Fruit fly (Drosophila melanogaster) whole organism, pupa: ENCODE data around the gene ca.
A peak's percentile ranks its signal among the peaks of the same experiment; 100 is the strongest.

Experiments
- CG10348 ChIP-seq: fragments of 200-800 bp; sonication (Bioruptor generic); IDR thresholded peaks from 2 replicates; pipeline ENCODE4 v1.3.6; 2022; ENCODE audit warnings: missing biosample characterization, missing genetic modification characterization
- CG12605 ChIP-seq: fragments of 200-800 bp; sonication (Bioruptor generic); IDR thresholded peaks from 2 replicates; pipeline ENCODE4 v1.3.6; 2022; ENCODE audit warnings: missing biosample characterization, missing genetic modification characterization
- CG13204 ChIP-seq: fragments of 200-800 bp; sonication (Bioruptor generic); optimal IDR thresholded peaks from 2 replicates; lab custom pipeline; 2018; ENCODE audit warnings: missing biosample characterization, mild to moderate bottlenecking, missing genetic modification characterization, moderate library complexity
- CG14655 ChIP-seq: fragments of 200-800 bp; sonication (Bioruptor generic); optimal IDR thresholded peaks from 3 replicates; lab custom pipeline; 2017; ENCODE audit warnings: mild to moderate bottlenecking, missing biosample characterization, missing genetic modification reagents, missing genetic modification characterization
- CG15710 ChIP-seq: fragments of 200-800 bp; sonication (Bioruptor generic); optimal IDR thresholded peaks from 2 replicates; lab custom pipeline; 2018; ENCODE audit warnings: missing biosample characterization, mild to moderate bottlenecking, missing genetic modification characterization, moderate library complexity
- CG17806 ChIP-seq: fragments of 200-800 bp; sonication (Bioruptor generic); optimal IDR thresholded peaks from 2 replicates; lab custom pipeline; 2018; ENCODE audit warnings: missing biosample characterization, mild to moderate bottlenecking, missing genetic modification characterization, moderate library complexity
- CG32121 ChIP-seq: fragments of 200-800 bp; sonication (Bioruptor generic); IDR thresholded peaks from 2 replicates; pipeline ENCODE4 v1.3.6; 2022; ENCODE audit warnings: missing biosample characterization, missing genetic modification characterization
- CG34367 ChIP-seq: fragments of 200-800 bp; sonication (Bioruptor generic); optimal IDR thresholded peaks from 2 replicates; lab custom pipeline; 2018; ENCODE audit warnings: missing biosample characterization, mild to moderate bottlenecking, missing genetic modification characterization
- CG4496 ChIP-seq: fragments of 200-800 bp; sonication (Bioruptor generic); IDR thresholded peaks from 3 replicates; pipeline ENCODE4 v1.3.6; 2022; ENCODE audit warnings: missing biosample characterization, missing genetic modification characterization
- CG8159 ChIP-seq: fragments of 200-800 bp; sonication (Bioruptor generic); optimal IDR thresholded peaks from 3 replicates; lab custom pipeline; 2018; ENCODE audit warnings: missing biosample characterization, mild to moderate bottlenecking, missing genetic modification characterization, moderate library complexity
- CG8301 ChIP-seq: fragments of 200-800 bp; sonication (Bioruptor generic); optimal IDR thresholded peaks from 2 replicates; lab custom pipeline; 2018; ENCODE audit warnings: missing biosample characterization, mild to moderate bottlenecking, missing genetic modification characterization
- CG9948 ChIP-seq: fragments of 200-800 bp; sonication (Bioruptor generic); optimal IDR thresholded peaks from 2 replicates; lab custom pipeline; 2018; ENCODE audit warnings: missing biosample characterization, mild to moderate bottlenecking, missing genetic modification characterization, moderate library complexity
- D1 ChIP-seq: fragments of 200-800 bp; sonication (Bioruptor generic); optimal IDR thresholded peaks from 2 replicates; lab custom pipeline; 2018; ENCODE audit warnings: missing biosample characterization, mild to moderate bottlenecking, missing genetic modification characterization, moderate library complexity
- EcR ChIP-seq: fragments of 200-800 bp; sonication (Bioruptor generic); optimal IDR thresholded peaks from 3 replicates; lab custom pipeline; 2019; ENCODE audit warnings: missing biosample characterization, missing genetic modification characterization, mild to moderate bottlenecking, moderate library complexity, missing genetic modification reagents
- Ets98B ChIP-seq: fragments of 200-800 bp; sonication (Bioruptor generic); IDR thresholded peaks from 2 replicates; pipeline ENCODE4 v1.3.6; 2022; ENCODE audit warnings: missing biosample characterization, missing genetic modification characterization
- Pif1A ChIP-seq: fragments of 200-800 bp; sonication (Bioruptor generic); optimal IDR thresholded peaks from 3 replicates; lab custom pipeline; 2016; ENCODE audit warnings: missing biosample characterization, missing genetic modification characterization
- Pif1B ChIP-seq: fragments of 200-800 bp; sonication (Bioruptor generic); optimal IDR thresholded peaks from 3 replicates; lab custom pipeline; 2016; ENCODE audit warnings: missing biosample characterization, missing genetic modification characterization
- Snoo ChIP-seq: fragments of 200-800 bp; sonication (Bioruptor generic); optimal IDR thresholded peaks from 3 replicates; lab custom pipeline; 2017; ENCODE audit warnings: missing biosample characterization, mild to moderate bottlenecking, missing genetic modification characterization, inconsistent platforms
- fd96Ca ChIP-seq: fragments of 200-800 bp; sonication (Bioruptor generic); IDR thresholded peaks from 3 replicates; pipeline ENCODE4 v1.3.6; 2022; ENCODE audit warnings: missing biosample characterization, missing genetic modification characterization
- gl ChIP-seq: fragments of 200-800 bp; sonication (Bioruptor generic); optimal IDR thresholded peaks from 2 replicates; lab custom pipeline; 2018; ENCODE audit warnings: missing biosample characterization, mild to moderate bottlenecking, missing genetic modification characterization
- rn ChIP-seq: fragments of 200-800 bp; sonication (Bioruptor generic); IDR thresholded peaks from 2 replicates; pipeline ENCODE4 v1.3.6; 2022; ENCODE audit warnings: missing biosample characterization, missing genetic modification characterization

Gene ca

dm6 chr3R:29775755-29776686 is 30.6 kb upstream of the ca start:
- TF ChIP-seq CG14655 (GFP tag; lab: Kevin White, UChicago) (peak; percentile 7), Ets98B (GFP tag; lab: Robert Waterston, UW) (no peak), CG10348 (GFP tag; lab: Robert Waterston, UW) (no peak), CG8159 (tag; lab: Kevin White, UChicago) (peak; percentile 59), CG17806 (peak; percentile 5), CG32121 (GFP tag; lab: Robert Waterston, UW) (no peak), CG9948 (tag; lab: Kevin White, UChicago) (peak; percentile 7)

dm6 chr3R:29777213-29777612 is 29.4 kb upstream of the ca start:
- TF ChIP-seq gl (tag; lab: Kevin White, UChicago) (no peak), CG8159 (tag; lab: Kevin White, UChicago) (no peak), Ets98B (GFP tag; lab: Robert Waterston, UW) (no peak), CG9948 (tag; lab: Kevin White, UChicago) (no peak)

- TF ChIP-seq fd96Ca = 0 out of 3 replicates have a peak, but pooled peaks have one; percentile 32
- peak; percentile 66 for TF ChIP-seq CG8159 (tag; lab: Kevin White, UChicago)
- peak; percentile 60 for TF ChIP-seq Snoo
- no peak for TF ChIP-seq rn (GFP tag; lab: Robert Waterston, UW)
- peak; percentile 33; the same call in 1 of the 2 replicates for TF ChIP-seq CG12605 (GFP tag; lab: Robert Waterston, UW)
- TF ChIP-seq CG10348 (GFP tag; lab: Robert Waterston, UW) = no peak
- TF ChIP-seq Pif1A (GFP tag; lab: Kevin White, UChicago) = peak; percentile 62
- TF ChIP-seq CG14655 (GFP tag; lab: Kevin White, UChicago) = peak; percentile 39
- TF ChIP-seq D1 (tag; lab: Kevin White, UChicago) = no peak
- TF ChIP-seq CG8301 = peak; percentile 19
- TF ChIP-seq gl (tag; lab: Kevin White, UChicago) = no peak
- TF ChIP-seq CG13204 (GFP tag; lab: Kevin White, UChicago) = peak; percentile 26
- 0 out of 3 replicates have a peak, but pooled peaks have one; percentile 8 for TF ChIP-seq CG4496 (GFP tag; lab: Robert Waterston, UW)
- TF ChIP-seq CG15710 (tag; lab: Kevin White, UChicago) = peak; percentile 50
- TF ChIP-seq EcR (GFP tag; lab: Kevin White, UChicago) = peak; percentile 68
- TF ChIP-seq CG17806 = peak; percentile 36
- TF ChIP-seq CG32121 (GFP tag; lab: Robert Waterston, UW) = no peak
- peak; percentile 22 for TF ChIP-seq Pif1B (GFP tag; lab: Kevin White, UChicago)
- no peak; the same call in 1 of the 2 replicates for TF ChIP-seq Ets98B (GFP tag; lab: Robert Waterston, UW)
- peak; percentile 56 for TF ChIP-seq CG9948 (tag; lab: Kevin White, UChicago)
- peak; percentile 39 for TF ChIP-seq CG34367 (tag; lab: Kevin White, UChicago)
Measured at dm6 chr3R:29778139-29778984, 28.2 kb upstream of the ca start.

dm6 chr3R:29778985-29779298 is 27.7 kb upstream of the ca start:
- no peak for TF ChIP-seq CG9948 (tag; lab: Kevin White, UChicago)
- TF ChIP-seq CG8159 (tag; lab: Kevin White, UChicago) = no peak
- TF ChIP-seq Ets98B (GFP tag; lab: Robert Waterston, UW) = no peak
- TF ChIP-seq CG32121 (GFP tag; lab: Robert Waterston, UW) = no peak

- TF ChIP-seq CG12605 (GFP tag; lab: Robert Waterston, UW) (no peak), CG13204 (GFP tag; lab: Kevin White, UChicago) (no peak)
Measured at dm6 chr3R:29780402-29781029, 26.1 kb upstream of the ca start, which contains the start of gene fig. Gene fig, minus strand, starts transcription at chr3R:29780452.

- TF ChIP-seq CG14655 (GFP tag; lab: Kevin White, UChicago) = no peak
- no peak for TF ChIP-seq CG12605 (GFP tag; lab: Robert Waterston, UW)
- TF ChIP-seq Ets98B (GFP tag; lab: Robert Waterston, UW) = no peak
- no peak for TF ChIP-seq CG17806
- no peak for TF ChIP-seq CG10348 (GFP tag; lab: Robert Waterston, UW)
- no peak for TF ChIP-seq CG4496 (GFP tag; lab: Robert Waterston, UW)
- no peak for TF ChIP-seq fd96Ca
- no peak for TF ChIP-seq Snoo
- TF ChIP-seq gl (tag; lab: Kevin White, UChicago) = no peak
- no peak for TF ChIP-seq EcR (GFP tag; lab: Kevin White, UChicago)
- TF ChIP-seq CG8301 = no peak
- TF ChIP-seq CG9948 (tag; lab: Kevin White, UChicago) = no peak
- TF ChIP-seq rn (GFP tag; lab: Robert Waterston, UW) = no peak
- TF ChIP-seq Pif1B (GFP tag; lab: Kevin White, UChicago) = no peak
- no peak for TF ChIP-seq CG15710 (tag; lab: Kevin White, UChicago)
- no peak for TF ChIP-seq CG13204 (GFP tag; lab: Kevin White, UChicago)
- TF ChIP-seq CG8159 (tag; lab: Kevin White, UChicago) = no peak
- TF ChIP-seq CG32121 (GFP tag; lab: Robert Waterston, UW) = no peak
Measured at dm6 chr3R:29781874-29782273, 24.7 kb upstream of the ca start.
